Worm (Caenorhabditis elegans): Measurements from ENCODE around the gene dod-3.

ce11 chrV:2763105-2763504 is 32.2 kb upstream of the dod-3 start, which contains the start of gene R05D8.7:
- TF ChIP-seq unc-62 (GFP tag; optimal IDR thresholded peaks at IDR 0.05): no peak
- no peak for TF ChIP-seq pha-4 (tag; optimal IDR thresholded peaks at IDR 0.05)
